Worm (Caenorhabditis elegans) whole organism, late embryonic: ENCODE results near the gene nas-15.

Experiments
- C38D4.7 ChIP-seq: fragments of 200-800 bp; sonication (Bioruptor generic); optimal IDR thresholded peaks from 2 replicates; lab custom pipeline; 2018; ENCODE audit warnings: mild to moderate bottlenecking, missing genetic modification characterization, moderate library complexity, missing compliant biosample characterization
- F13H6.1 ChIP-seq: sonication (generic microtip); optimal IDR thresholded peaks from 2 replicates; lab custom pipeline; 2016; ENCODE audit warnings: missing genetic modification characterization, missing compliant biosample characterization
- K02D7.2 ChIP-seq: sonication (generic microtip); optimal IDR thresholded peaks from 2 replicates; lab custom pipeline; 2017; ENCODE audit warnings: mild to moderate bottlenecking, missing genetic modification characterization, missing compliant biosample characterization
- K09A11.1 ChIP-seq: sonication (generic microtip); optimal IDR thresholded peaks from 2 replicates; lab custom pipeline; 2017; ENCODE audit warnings: antibody characterized with exemption, mild to moderate bottlenecking, missing genetic modification characterization, missing compliant biosample characterization; ENCODE audit not compliant: insufficient read depth
- T23F11.4 ChIP-seq: fragments of 200-800 bp; sonication (Bioruptor generic); optimal IDR thresholded peaks from 2 replicates; lab custom pipeline; 2018; ENCODE audit warnings: mild to moderate bottlenecking, missing genetic modification characterization, missing compliant biosample characterization
- Y22D7AL.16 ChIP-seq: sonication (generic microtip); optimal IDR thresholded peaks from 2 replicates; lab custom pipeline; 2016; ENCODE audit warnings: missing genetic modification characterization, missing compliant biosample characterization
- ceh-14 ChIP-seq: sonication (generic microtip); optimal IDR thresholded peaks from 2 replicates; lab custom pipeline; 2016; ENCODE audit warnings: missing genotype, missing genetic modification characterization, missing compliant biosample characterization
- ceh-2 ChIP-seq: sonication (generic microtip); optimal IDR thresholded peaks from 2 replicates; lab custom pipeline; 2016; ENCODE audit warnings: missing genotype, missing genetic modification characterization, missing compliant biosample characterization
- ceh-24 ChIP-seq: sonication (generic microtip); optimal IDR thresholded peaks from 2 replicates; lab custom pipeline; 2016; ENCODE audit warnings: mild to moderate bottlenecking, missing genetic modification characterization, missing compliant biosample characterization
- ceh-31 ChIP-seq: sonication (generic microtip); optimal IDR thresholded peaks from 2 replicates; lab custom pipeline; 2016; ENCODE audit warnings: missing genetic modification characterization, missing compliant biosample characterization
- ceh-45 ChIP-seq: fragments of 200-800 bp; sonication (Bioruptor generic); IDR thresholded peaks from 2 replicates; pipeline ENCODE4 v1.3.6; 2022; ENCODE audit warnings: missing genetic modification reagents, missing genetic modification characterization, missing compliant biosample characterization
- ceh-48 ChIP-seq: sonication (generic microtip); optimal IDR thresholded peaks from 2 replicates; lab custom pipeline; 2016; ENCODE audit warnings: missing genetic modification characterization, inconsistent platforms, missing compliant biosample characterization
- ceh-9 ChIP-seq: sonication (generic microtip); optimal IDR thresholded peaks from 2 replicates; lab custom pipeline; 2016; ENCODE audit warnings: mild to moderate bottlenecking, missing genetic modification characterization, inconsistent platforms, missing compliant biosample characterization
- che-1 ChIP-seq: sonication (generic microtip); optimal IDR thresholded peaks from 2 replicates; lab custom pipeline; 2016; ENCODE audit warnings: mild to moderate bottlenecking, missing genetic modification characterization, missing compliant biosample characterization
- dmd-4 ChIP-seq: sonication (generic microtip); optimal IDR thresholded peaks from 2 replicates; lab custom pipeline; 2016; ENCODE audit warnings: borderline replicate concordance, missing genetic modification characterization, missing compliant biosample characterization
- elt-4 ChIP-seq: sonication (generic microtip); optimal IDR thresholded peaks from 2 replicates; lab custom pipeline; 2016; ENCODE audit warnings: missing genetic modification characterization, missing compliant biosample characterization
- eyg-1 ChIP-seq: sonication (generic microtip); optimal IDR thresholded peaks from 2 replicates; lab custom pipeline; 2016; ENCODE audit warnings: missing genotype, missing genetic modification characterization, missing compliant biosample characterization
- fax-1 ChIP-seq: sonication (generic microtip); optimal IDR thresholded peaks from 2 replicates; lab custom pipeline; 2016; ENCODE audit warnings: missing genotype, missing genetic modification characterization, missing compliant biosample characterization
- fkh-10 ChIP-seq: fragments of 150-350 bp; optimal IDR thresholded peaks from 2 replicates; lab custom pipeline; 2014; ENCODE audit warnings: missing biosample characterization, missing genetic modification reagents, missing genetic modification characterization
- fkh-6 ChIP-seq: sonication (generic microtip); optimal IDR thresholded peaks from 2 replicates; lab custom pipeline; 2016; ENCODE audit warnings: missing genetic modification characterization, missing compliant biosample characterization
- hlh-13 ChIP-seq: fragments of 200-800 bp; sonication (Bioruptor generic); optimal IDR thresholded peaks from 2 replicates; lab custom pipeline; 2018; ENCODE audit warnings: mild to moderate bottlenecking, missing genetic modification characterization, missing compliant biosample characterization
- hlh-15 ChIP-seq: sonication (generic microtip); optimal IDR thresholded peaks from 2 replicates; lab custom pipeline; 2016; ENCODE audit warnings: missing genetic modification characterization, missing compliant biosample characterization
- hlh-30 ChIP-seq: sonication (generic microtip); optimal IDR thresholded peaks from 2 replicates; lab custom pipeline; 2017; ENCODE audit warnings: antibody characterized with exemption, missing genetic modification characterization, missing compliant biosample characterization; ENCODE audit not compliant: insufficient read depth
- lin-11 ChIP-seq: fragments of 200-800 bp; sonication (Bioruptor generic); optimal IDR thresholded peaks from 2 replicates; lab custom pipeline; 2018; ENCODE audit warnings: mild to moderate bottlenecking, missing genetic modification characterization, missing compliant biosample characterization
- madf-2 ChIP-seq: sonication (generic microtip); optimal IDR thresholded peaks from 2 replicates; lab custom pipeline; 2017; ENCODE audit warnings: missing genetic modification characterization, missing compliant biosample characterization
- mec-3 ChIP-seq: sonication (generic microtip); optimal IDR thresholded peaks from 2 replicates; lab custom pipeline; 2016; ENCODE audit warnings: borderline replicate concordance, missing genetic modification characterization, missing compliant biosample characterization
- nfya-1 ChIP-seq: sonication (generic microtip); optimal IDR thresholded peaks from 2 replicates; lab custom pipeline; 2017; ENCODE audit warnings: missing genetic modification characterization, mild to moderate bottlenecking, missing compliant biosample characterization, antibody characterized with exemption, moderate library complexity
- nhr-11 ChIP-seq: fragments of 150-350 bp; optimal IDR thresholded peaks from 2 replicates; lab custom pipeline; 2014; ENCODE audit warnings: missing biosample characterization, missing genetic modification characterization
- npax-4 ChIP-seq: sonication (generic microtip); optimal IDR thresholded peaks from 2 replicates; lab custom pipeline; 2016; ENCODE audit warnings: missing genetic modification characterization, missing compliant biosample characterization
- odd-2 ChIP-seq: sonication (generic microtip); optimal IDR thresholded peaks from 2 replicates; lab custom pipeline; 2017; ENCODE audit warnings: antibody characterized with exemption, mild to moderate bottlenecking, missing genetic modification characterization, missing compliant biosample characterization
- pag-3 ChIP-seq: sonication (generic microtip); optimal IDR thresholded peaks from 2 replicates; lab custom pipeline; 2016; ENCODE audit warnings: missing compliant biosample characterization, missing genetic modification characterization, borderline replicate concordance
- pax-1 ChIP-seq: fragments of 150-350 bp; optimal IDR thresholded peaks from 2 replicates; lab custom pipeline; 2014; ENCODE audit warnings: missing biosample characterization, missing genetic modification characterization
- pha-2 ChIP-seq: sonication (generic microtip); optimal IDR thresholded peaks from 2 replicates; lab custom pipeline; 2017; ENCODE audit warnings: mild to moderate bottlenecking, missing genetic modification characterization, missing compliant biosample characterization
- pha-4 ChIP-seq: fragments of 150-350 bp; optimal IDR thresholded peaks from 2 replicates; lab custom pipeline; 2018; ENCODE audit warnings: missing biosample characterization, missing genetic modification reagents, missing genetic modification characterization
- pqm-1 ChIP-seq: sonication (generic microtip); optimal IDR thresholded peaks from 2 replicates; lab custom pipeline; 2016; ENCODE audit warnings: missing genetic modification characterization, missing compliant biosample characterization
- ref-2 ChIP-seq: sonication (generic microtip); optimal IDR thresholded peaks from 2 replicates; lab custom pipeline; 2016; ENCODE audit warnings: missing genetic modification characterization, missing compliant biosample characterization
- rnt-1 ChIP-seq: sonication (generic microtip); optimal IDR thresholded peaks from 2 replicates; lab custom pipeline; 2016; ENCODE audit warnings: missing genetic modification characterization, missing compliant biosample characterization
- sdc-2 ChIP-seq: sonication (generic microtip); optimal IDR thresholded peaks from 2 replicates; lab custom pipeline; 2016; ENCODE audit warnings: missing genotype, missing genetic modification characterization, missing compliant biosample characterization
- sox-2 ChIP-seq: fragments of 200-800 bp; sonication (Bioruptor generic); IDR thresholded peaks from 2 replicates; pipeline ENCODE4 v1.3.6; 2022; ENCODE audit warnings: missing genetic modification reagents, missing genetic modification characterization, missing compliant biosample characterization
- sox-4 ChIP-seq: sonication (generic microtip); optimal IDR thresholded peaks from 2 replicates; lab custom pipeline; 2017; ENCODE audit warnings: mild to moderate bottlenecking, missing genetic modification characterization, inconsistent platforms, missing compliant biosample characterization
- syd-9 ChIP-seq: sonication (generic microtip); optimal IDR thresholded peaks from 2 replicates; lab custom pipeline; 2016; ENCODE audit warnings: mild to moderate bottlenecking, missing genetic modification characterization, moderate library complexity, missing compliant biosample characterization
- tbx-2 ChIP-seq: sonication (generic microtip); optimal IDR thresholded peaks from 2 replicates; lab custom pipeline; 2016; ENCODE audit warnings: missing genetic modification characterization, missing compliant biosample characterization
- tbx-7 ChIP-seq: sonication (generic microtip); optimal IDR thresholded peaks from 2 replicates; lab custom pipeline; 2016; ENCODE audit warnings: missing genotype, missing genetic modification characterization, missing compliant biosample characterization
- ttx-3 ChIP-seq: sonication (generic microtip); optimal IDR thresholded peaks from 2 replicates; lab custom pipeline; 2016; ENCODE audit warnings: missing genetic modification reagents, missing genetic modification characterization, missing compliant biosample characterization
- unc-86 ChIP-seq: sonication (generic microtip); optimal IDR thresholded peaks from 2 replicates; lab custom pipeline; 2016; ENCODE audit warnings: missing genetic modification characterization, missing compliant biosample characterization
- ztf-16 ChIP-seq: sonication (generic microtip); optimal IDR thresholded peaks from 2 replicates; lab custom pipeline; 2017; ENCODE audit warnings: missing genetic modification characterization, missing compliant biosample characterization

The nas-15 gene

ce11 chrX:790593-790992 is 13.1 kb downstream of the nas-15 start:
- TF ChIP-seq fax-1 (tag; lab: Kevin White, UChicago) (no peak), tbx-7 (tag; lab: Kevin White, UChicago) (no peak)

- TF ChIP-seq unc-86 (tag; lab: Kevin White, UChicago) (no peak), fax-1 (tag; lab: Kevin White, UChicago) (no peak), tbx-7 (tag; lab: Kevin White, UChicago) (no peak), hlh-15 (tag; lab: Kevin White, UChicago) (no peak), K09A11.1 (tag; lab: Kevin White, UChicago) (no peak), pqm-1 (tag; lab: Kevin White, UChicago) (no peak), Y22D7AL.16 (tag; lab: Kevin White, UChicago) (no peak), eyg-1 (tag; lab: Kevin White, UChicago) (no peak), ztf-16 (tag; lab: Kevin White, UChicago) (no peak), ceh-24 (tag; lab: Kevin White, UChicago) (no peak), elt-4 (tag; lab: Kevin White, UChicago) (no peak), ceh-9 (tag; lab: Kevin White, UChicago) (no peak)
These were observed 25.0 kb downstream of the nas-15 start, which contains the start of gene gtr-1 for ce11 chrX:802478-802877. Gene gtr-1, plus strand, starts transcription at chrX:802778.

- peak; percentile 95 for TF ChIP-seq rnt-1 (tag; lab: Kevin White, UChicago)
- peak; percentile 64 for TF ChIP-seq pha-2 (tag; lab: Kevin White, UChicago)
- no peak for TF ChIP-seq ceh-9 (tag; lab: Kevin White, UChicago)
- peak; percentile 74; the same call in 1 of the 2 replicates for TF ChIP-seq ceh-45 (GFP tag; lab: Robert Waterston, UW)
- TF ChIP-seq tbx-7 (tag; lab: Kevin White, UChicago), result peak; percentile 54
- TF ChIP-seq sox-4, result peak; percentile 49
- TF ChIP-seq hlh-13, result peak; percentile 37
- TF ChIP-seq npax-4 (tag; lab: Kevin White, UChicago), result no peak
- TF ChIP-seq hlh-15 (tag; lab: Kevin White, UChicago), result peak; percentile 47
- TF ChIP-seq F13H6.1 (tag; lab: Kevin White, UChicago), result peak; percentile 47
- peak; percentile 74 for TF ChIP-seq sox-2 (GFP tag; lab: Robert Waterston, UW)
- TF ChIP-seq nhr-11, result no peak
- peak; percentile 95 for TF ChIP-seq tbx-2 (tag; lab: Kevin White, UChicago)
- TF ChIP-seq odd-2 (tag; lab: Kevin White, UChicago), result no peak
- TF ChIP-seq eyg-1 (tag; lab: Kevin White, UChicago), result peak; percentile 75
- TF ChIP-seq ceh-14 (tag; lab: Kevin White, UChicago), result peak; percentile 71
- TF ChIP-seq fkh-10 (GFP tag; lab: Kevin White, UChicago), result peak; percentile 26
- TF ChIP-seq lin-11 (tag; lab: Kevin White, UChicago), result peak; percentile 8
- peak; percentile 84 for TF ChIP-seq K09A11.1 (tag; lab: Kevin White, UChicago)
- peak; percentile 92 for TF ChIP-seq unc-86 (tag; lab: Kevin White, UChicago)
- peak; percentile 72 for TF ChIP-seq hlh-30 (tag; lab: Kevin White, UChicago)
- no peak for TF ChIP-seq che-1
- TF ChIP-seq elt-4 (tag; lab: Kevin White, UChicago), result no peak
- peak; percentile 96 for TF ChIP-seq ref-2 (tag; lab: Kevin White, UChicago)
- peak; percentile 17 for TF ChIP-seq K02D7.2
- peak; percentile 91 for TF ChIP-seq ceh-2
- no peak for TF ChIP-seq pag-3
- peak; percentile 46 for TF ChIP-seq madf-2 (tag; lab: Kevin White, UChicago)
- TF ChIP-seq fax-1 (tag; lab: Kevin White, UChicago), result peak; percentile 36
- peak; percentile 75 for TF ChIP-seq ceh-48 (tag; lab: Kevin White, UChicago)
- TF ChIP-seq ceh-31 (tag; lab: Kevin White, UChicago), result peak; percentile 96
- peak; percentile 80 for TF ChIP-seq syd-9 (tag; lab: Kevin White, UChicago)
- peak; percentile 100 for TF ChIP-seq sdc-2
- TF ChIP-seq ttx-3 (tag; lab: Kevin White, UChicago), result peak; percentile 67
- peak; percentile 57 for TF ChIP-seq dmd-4 (tag; lab: Kevin White, UChicago)
- no peak for TF ChIP-seq C38D4.7
- no peak for TF ChIP-seq mec-3 (tag; lab: Kevin White, UChicago)
- TF ChIP-seq pqm-1 (tag; lab: Kevin White, UChicago), result peak; percentile 79
- peak; percentile 96 for TF ChIP-seq pax-1 (tag; lab: Kevin White, UChicago)
- peak; percentile 18 for TF ChIP-seq fkh-6 (tag; lab: Kevin White, UChicago)
- TF ChIP-seq Y22D7AL.16 (tag; lab: Kevin White, UChicago), result no peak
- TF ChIP-seq T23F11.4, result peak; percentile 19
- peak; percentile 95 for TF ChIP-seq nfya-1 (tag; lab: Kevin White, UChicago)
- no peak for TF ChIP-seq pha-4 (tag; lab: Kevin White, UChicago)
These were observed 29.0 kb downstream of the nas-15 start for ce11 chrX:806515-806914.
